Fruit fly (Drosophila melanogaster) whole organism, embryonic: ENCODE results near the gene CG1971.

Source experiments
- C15 ChIP-seq: fragments of 200-800 bp; sonication (Bioruptor generic); IDR thresholded peaks from 3 replicates; pipeline ENCODE4 v1.3.6; 2022; ENCODE audit warnings: missing biosample characterization, missing genetic modification characterization
- CG10267 ChIP-seq: fragments of 200-800 bp; sonication (Bioruptor generic); optimal IDR thresholded peaks from 2 replicates; lab custom pipeline; 2018; ENCODE audit warnings: missing biosample characterization, mild to moderate bottlenecking, missing genetic modification characterization, moderate library complexity
- CG10366 ChIP-seq: fragments of 200-800 bp; sonication (Bioruptor generic); IDR thresholded peaks from 2 replicates; pipeline ENCODE4 v1.3.6; 2022; ENCODE audit warnings: missing biosample characterization, missing genetic modification characterization
- CG11456 ChIP-seq: fragments of 200-800 bp; sonication (Bioruptor generic); IDR thresholded peaks from 3 replicates; pipeline ENCODE4 v1.3.6; 2022; ENCODE audit warnings: missing biosample characterization, missing genetic modification characterization
- CG12299 ChIP-seq: fragments of 200-800 bp; sonication (Bioruptor generic); optimal IDR thresholded peaks from 2 replicates; lab custom pipeline; 2018; ENCODE audit warnings: missing biosample characterization, mild to moderate bottlenecking, missing genetic modification characterization
- CG12659 ChIP-seq: fragments of 200-800 bp; sonication (Bioruptor generic); optimal IDR thresholded peaks from 3 replicates; lab custom pipeline; 2017; ENCODE audit warnings: mild to moderate bottlenecking, missing biosample characterization, missing genetic modification reagents, missing genetic modification characterization
- CG15601 ChIP-seq: fragments of 200-800 bp; sonication (Bioruptor generic); optimal IDR thresholded peaks from 3 replicates; lab custom pipeline; 2019; ENCODE audit warnings: missing biosample characterization, mild to moderate bottlenecking, missing genetic modification characterization, moderate library complexity
- CG17612 ChIP-seq: fragments of 200-800 bp; sonication (Bioruptor generic); IDR thresholded peaks from 2 replicates; pipeline ENCODE4 v1.3.6; 2022; ENCODE audit warnings: missing biosample characterization, missing genetic modification characterization
- CG18262 ChIP-seq: fragments of 200-800 bp; optimal IDR thresholded peaks from 3 replicates; lab custom pipeline; 2019; ENCODE audit warnings: missing biosample characterization, mild to moderate bottlenecking, missing genetic modification characterization, moderate library complexity
- CG2199 ChIP-seq: fragments of 200-800 bp; sonication (Bioruptor generic); IDR thresholded peaks from 3 replicates; pipeline ENCODE4 v1.3.6; 2022; ENCODE audit warnings: missing biosample characterization, missing genetic modification characterization
- CG3065 ChIP-seq: fragments of 200-800 bp; sonication (Bioruptor generic); optimal IDR thresholded peaks from 2 replicates; lab custom pipeline; 2016; ENCODE audit warnings: missing biosample characterization, missing genetic modification characterization
- CG31224 ChIP-seq: fragments of 200-800 bp; sonication (Bioruptor generic); IDR thresholded peaks from 2 replicates; pipeline ENCODE4 v1.3.6; 2022; ENCODE audit warnings: missing biosample characterization, missing genetic modification characterization
- CG31365 ChIP-seq: fragments of 200-800 bp; sonication (Bioruptor generic); optimal IDR thresholded peaks from 2 replicates; lab custom pipeline; 2018; ENCODE audit warnings: missing biosample characterization, mild to moderate bottlenecking, missing genetic modification characterization
- CG32767 ChIP-seq: fragments of 200-800 bp; sonication (Bioruptor generic); IDR thresholded peaks from 2 replicates; pipeline ENCODE4 v1.3.6; 2022; ENCODE audit warnings: missing biosample characterization, missing genetic modification characterization
- CG34224 ChIP-seq: fragments of 200-800 bp; sonication (Bioruptor generic); IDR thresholded peaks from 3 replicates; pipeline ENCODE4 v1.3.6; 2022; ENCODE audit warnings: missing biosample characterization, missing genetic modification characterization; ENCODE audit not compliant: partially characterized antibody
- CG3995 ChIP-seq: fragments of 200-800 bp; sonication (Bioruptor generic); optimal IDR thresholded peaks from 3 replicates; lab custom pipeline; 2016; ENCODE audit warnings: missing biosample characterization, missing genetic modification characterization
- CG4730 ChIP-seq: fragments of 200-800 bp; sonication (Bioruptor generic); IDR thresholded peaks from 2 replicates; pipeline ENCODE4 v1.3.6; 2022; ENCODE audit warnings: missing biosample characterization, missing genetic modification characterization
- CG5180 ChIP-seq: fragments of 200-800 bp; sonication (Bioruptor generic); optimal IDR thresholded peaks from 3 replicates; lab custom pipeline; 2017; ENCODE audit warnings: missing biosample characterization, missing genetic modification characterization, mild to moderate bottlenecking, moderate library complexity, missing genetic modification reagents
- CG7987 ChIP-seq: fragments of 200-800 bp; sonication (Bioruptor generic); optimal IDR thresholded peaks from 2 replicates; lab custom pipeline; 2018; ENCODE audit warnings: missing biosample characterization, mild to moderate bottlenecking, missing genetic modification characterization, moderate library complexity
- CoRest ChIP-seq: fragments of 200-800 bp; sonication (Bioruptor generic); optimal IDR thresholded peaks from 3 replicates; lab custom pipeline; 2018; ENCODE audit warnings: missing biosample characterization, mild to moderate bottlenecking, missing genetic modification characterization, moderate library complexity
- Ets97D ChIP-seq: fragments of 200-800 bp; sonication (Bioruptor generic); optimal IDR thresholded peaks from 3 replicates; lab custom pipeline; 2016; ENCODE audit warnings: missing biosample characterization, missing genetic modification characterization
- HLH3B ChIP-seq: fragments of 200-800 bp; sonication (Bioruptor generic); IDR thresholded peaks from 2 replicates; pipeline ENCODE4 v1.3.6; 2022; ENCODE audit warnings: missing biosample characterization, missing genetic modification characterization
- Hand ChIP-seq: fragments of 200-800 bp; sonication (Bioruptor generic); optimal IDR thresholded peaks from 2 replicates; lab custom pipeline; 2017; ENCODE audit warnings: mild to moderate bottlenecking, missing biosample characterization, missing genetic modification reagents, missing genetic modification characterization
- Hr3 ChIP-seq: fragments of 200-800 bp; sonication (Bioruptor generic); optimal IDR thresholded peaks from 3 replicates; lab custom pipeline; 2016; ENCODE audit warnings: missing biosample characterization, missing genetic modification characterization
- Lhr ChIP-seq: fragments of 200-800 bp; sonication (Bioruptor generic); optimal IDR thresholded peaks from 3 replicates; lab custom pipeline; 2017; ENCODE audit warnings: mild to moderate bottlenecking, missing biosample characterization, missing genetic modification reagents, missing genetic modification characterization
- MBD-R2 ChIP-seq: fragments of 200-800 bp; sonication (Bioruptor generic); IDR thresholded peaks from 2 replicates; pipeline ENCODE4 v1.3.6; 2022; ENCODE audit warnings: missing biosample characterization, missing genetic modification characterization
- Mad ChIP-seq: fragments of 200-800 bp; sonication (Bioruptor generic); optimal IDR thresholded peaks from 2 replicates; lab custom pipeline; 2016; ENCODE audit warnings: missing biosample characterization, missing genetic modification characterization
- Side ChIP-seq: fragments of 200-800 bp; sonication (Bioruptor generic); optimal IDR thresholded peaks from 2 replicates; lab custom pipeline; 2016; ENCODE audit warnings: missing biosample characterization, missing genetic modification characterization
- Trl ChIP-seq, 3 experiments: fragments of >200 bp in 2 of 3; fragments of 200-800 bp in 1 of 3; sonication (Bioruptor generic) in 1 of 3; optimal IDR thresholded peaks; 2 replicates in 1 of 3; 3 replicates in 2 of 3; lab custom pipeline; 2016 to 2017; ENCODE audit warnings: missing biosample characterization in 1 of 3, missing genetic modification characterization in 1 of 3
- ase ChIP-seq: fragments of 200-800 bp; sonication (Bioruptor generic); IDR thresholded peaks from 3 replicates; pipeline ENCODE4 v1.3.6; 2022; ENCODE audit warnings: missing biosample characterization, missing genetic modification characterization
- bbx ChIP-seq: fragments of 200-800 bp; sonication (Bioruptor generic); IDR thresholded peaks from 2 replicates; pipeline ENCODE4 v1.3.6; 2022; ENCODE audit warnings: missing biosample characterization, missing genetic modification characterization; ENCODE audit not compliant: partially characterized antibody
- corto ChIP-seq: fragments of 200-800 bp; sonication (Bioruptor generic); optimal IDR thresholded peaks from 2 replicates; lab custom pipeline; 2016; ENCODE audit warnings: missing biosample characterization, mild to moderate bottlenecking, missing genetic modification characterization, moderate library complexity
- disco-r ChIP-seq: fragments of 200-800 bp; sonication (Bioruptor generic); optimal IDR thresholded peaks from 2 replicates; lab custom pipeline; 2016; ENCODE audit warnings: missing biosample characterization, missing genetic modification characterization
- dysf ChIP-seq: fragments of 200-800 bp; sonication (Bioruptor generic); IDR thresholded peaks from 3 replicates; pipeline ENCODE4 v1.3.6; 2022; ENCODE audit warnings: missing biosample characterization, missing genetic modification characterization
- fu2 ChIP-seq: fragments of 200-800 bp; sonication (Bioruptor generic); optimal IDR thresholded peaks from 2 replicates; lab custom pipeline; 2016; ENCODE audit warnings: missing biosample characterization, missing genetic modification characterization
- h ChIP-seq: fragments of >200 bp; optimal IDR thresholded peaks from 2 replicates; lab custom pipeline; 2017
- ham ChIP-seq: fragments of 200-800 bp; sonication (Bioruptor generic); IDR thresholded peaks from 2 replicates; pipeline ENCODE4 v1.3.6; 2022; ENCODE audit warnings: missing biosample characterization, missing genetic modification characterization
- her ChIP-seq: fragments of 200-800 bp; sonication (Bioruptor generic); optimal IDR thresholded peaks from 2 replicates; lab custom pipeline; 2016; ENCODE audit warnings: missing biosample characterization, missing genetic modification characterization
- lilli ChIP-seq: fragments of 200-800 bp; sonication (Bioruptor generic); optimal IDR thresholded peaks from 3 replicates; lab custom pipeline; 2016; ENCODE audit warnings: missing biosample characterization, missing genetic modification characterization
- lmd ChIP-seq: fragments of 200-800 bp; sonication (Bioruptor generic); IDR thresholded peaks from 2 replicates; pipeline ENCODE4 v1.3.6; 2022; ENCODE audit warnings: missing biosample characterization, missing genetic modification characterization
- lola ChIP-seq, 3 experiments: fragments of >200 bp in 2 of 3; fragments of 200-800 bp in 1 of 3; sonication (Bioruptor generic) in 1 of 3; optimal IDR thresholded peaks; 2 replicates each; lab custom pipeline; 2017 to 2019; ENCODE audit warnings: missing biosample characterization in 3 of 3, missing genetic modification characterization in 3 of 3, mild to moderate bottlenecking in 1 of 3, moderate library complexity in 1 of 3
- pb ChIP-seq: fragments of 200-800 bp; sonication (Bioruptor generic); optimal IDR thresholded peaks from 3 replicates; lab custom pipeline; 2016; ENCODE audit warnings: missing biosample characterization, missing genetic modification characterization
- pzg ChIP-seq: fragments of 200-800 bp; sonication (Bioruptor generic); optimal IDR thresholded peaks from 3 replicates; lab custom pipeline; 2018; ENCODE audit warnings: missing biosample characterization, mild to moderate bottlenecking, missing genetic modification characterization, moderate library complexity
- rib ChIP-seq: fragments of 200-800 bp; sonication (Bioruptor generic); IDR thresholded peaks from 2 replicates; pipeline ENCODE4 v1.3.6; 2022; ENCODE audit warnings: missing biosample characterization, missing genetic modification characterization
- ro ChIP-seq: fragments of 200-800 bp; sonication (Bioruptor generic); IDR thresholded peaks from 2 replicates; pipeline ENCODE4 v1.3.6; 2022; ENCODE audit warnings: missing biosample characterization, missing genetic modification characterization
- sim ChIP-seq: fragments of 200-800 bp; sonication (Bioruptor generic); IDR thresholded peaks from 2 replicates; pipeline ENCODE4 v1.3.6; 2022; ENCODE audit warnings: missing biosample characterization, missing genetic modification characterization
- so ChIP-seq: fragments of 200-800 bp; sonication (Bioruptor generic); IDR thresholded peaks from 3 replicates; pipeline ENCODE4 v1.3.6; 2022; ENCODE audit warnings: missing biosample characterization, missing genetic modification characterization
- sqz ChIP-seq: fragments of 200-800 bp; sonication (Bioruptor generic); optimal IDR thresholded peaks from 3 replicates; lab custom pipeline; 2018; ENCODE audit warnings: missing biosample characterization, mild to moderate bottlenecking, missing genetic modification characterization
- tin ChIP-seq: fragments of 200-800 bp; sonication (Bioruptor generic); optimal IDR thresholded peaks from 3 replicates; lab custom pipeline; 2016; ENCODE audit warnings: missing biosample characterization, missing genetic modification characterization
- toy ChIP-seq: fragments of 200-800 bp; sonication (Bioruptor generic); IDR thresholded peaks from 2 replicates; pipeline ENCODE4 v1.3.6; 2022; ENCODE audit warnings: missing biosample characterization, missing genetic modification characterization

The CG1971 gene

DNA sequence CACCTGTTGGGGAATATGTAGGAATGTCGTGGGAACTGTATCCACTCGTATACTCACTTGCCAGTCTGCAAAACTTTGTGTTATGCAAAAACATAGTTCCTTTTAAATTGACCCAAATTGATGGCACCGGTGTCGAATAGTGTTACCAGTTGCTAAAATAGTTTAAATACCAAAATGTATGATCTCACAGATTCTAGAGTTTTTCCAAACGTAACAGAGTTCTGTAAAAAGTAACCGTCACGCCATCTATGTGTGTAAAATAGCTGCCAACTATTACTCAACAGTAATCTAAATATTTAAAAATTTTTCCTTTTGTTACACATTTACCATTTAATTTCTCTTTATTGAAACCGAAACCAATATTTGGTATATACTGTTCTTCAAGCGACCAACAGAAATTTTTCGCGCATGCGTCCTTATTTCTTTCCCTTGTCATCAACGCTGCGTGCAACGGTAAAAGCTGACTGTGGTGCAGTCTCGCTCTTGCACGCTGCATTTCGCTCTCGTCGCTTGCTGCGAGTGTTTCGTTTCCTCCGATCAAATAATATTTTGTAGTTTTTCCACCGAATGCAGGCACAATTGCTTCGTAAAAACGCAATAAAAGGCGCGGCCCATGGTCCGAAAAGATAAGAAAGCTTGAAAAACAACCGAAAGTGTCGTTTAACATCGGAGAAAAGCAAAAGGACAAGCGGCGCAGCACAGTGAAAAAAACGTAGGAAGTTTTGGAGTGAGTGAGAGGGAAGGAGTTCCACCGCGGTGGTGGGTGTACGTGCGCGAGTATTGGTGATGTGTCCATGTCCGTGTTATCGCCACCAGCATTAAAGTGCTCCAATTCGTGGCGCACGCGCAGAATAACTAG lies 7.1 kb downstream of the CG1971 start, which contains the start of the genes FeCH and RhoGAP100F (continued):
- TF ChIP-seq pb (GFP tag; lab: Kevin White, UChicago) (no peak), CG4730 (GFP tag; lab: Robert Waterston, UW) (no peak), CG31224 (GFP tag; lab: Robert Waterston, UW) (no peak), Trl (optimal IDR thresholded peaks at IDR 0.05; lab: Kevin White, UChicago) (peak in 1 of 2 experiments; percentile 41), Trl (GFP tag; optimal IDR thresholded peaks at IDR 0.05; lab: Kevin White, UChicago) (no peak), Hand (GFP tag; lab: Kevin White, UChicago) (peak; percentile 5), toy (GFP tag; lab: Robert Waterston, UW) (no peak), Mad (GFP tag; lab: Kevin White, UChicago) (no peak), CG32767 (GFP tag; lab: Robert Waterston, UW) (no peak), lilli (GFP tag; lab: Kevin White, UChicago) (no peak), so (GFP tag; lab: Robert Waterston, UW) (no peak), sim (no peak), CG12659 (GFP tag; lab: Kevin White, UChicago) (peak; percentile 49), bbx (GFP tag; lab: Robert Waterston, UW) (no peak), CG11456 (GFP tag; lab: Robert Waterston, UW) (no peak), tin (GFP tag; lab: Kevin White, UChicago) (no peak), lola (GFP tag; optimal IDR thresholded peaks at IDR 0.05; lab: Kevin White, UChicago) (no peak), CG12299 (tag; lab: Kevin White, UChicago) (no peak), lmd (GFP tag; lab: Robert Waterston, UW) (no peak), HLH3B (GFP tag; lab: Robert Waterston, UW) (no peak), MBD-R2 (peak; percentile 73), Side (GFP tag; lab: Kevin White, UChicago) (no peak), rib (no peak), CG10366 (GFP tag; lab: Robert Waterston, UW) (no peak), her (GFP tag; lab: Kevin White, UChicago) (no peak), sqz (GFP tag; lab: Kevin White, UChicago) (peak; percentile 52), CG3995 (GFP tag; lab: Kevin White, UChicago) (no peak), CG15601 (tag; lab: Kevin White, UChicago) (no peak), CG2199 (GFP tag; lab: Robert Waterston, UW) (no peak), C15 (no peak), CG5180 (GFP tag; lab: Kevin White, UChicago) (peak; percentile 41), disco-r (GFP tag; lab: Kevin White, UChicago) (no peak), Lhr (peak; percentile 54), h (lab: Kevin White, UChicago) (no peak), corto (GFP tag; lab: Kevin White, UChicago) (no peak), CG34224 (GFP tag; lab: Robert Waterston, UW) (0 out of 3 replicates have a peak, but pooled peaks have one; percentile 7), ase (GFP tag; lab: Robert Waterston, UW) (no peak), Ets97D (GFP tag; lab: Kevin White, UChicago) (peak; percentile 19), fu2 (no peak), pzg (GFP tag; lab: Kevin White, UChicago) (peak; percentile 60), CG31365 (no peak), CG10267 (tag; lab: Kevin White, UChicago) (peak; percentile 37), CG18262 (no peak), CoRest (no peak), Hr3 (GFP tag; lab: Kevin White, UChicago) (peak; percentile 49), CG17612 (GFP tag; lab: Robert Waterston, UW) (no peak), CG7987 (no peak), CG3065 (GFP tag; lab: Kevin White, UChicago) (no peak), ro (GFP tag; lab: Robert Waterston, UW) (no peak), ham (GFP tag; lab: Robert Waterston, UW) (no peak), dysf (0 out of 3 replicates have a peak, but pooled peaks have one; percentile 16)
